Worm (Caenorhabditis elegans): Measurements from ENCODE around the gene T26A5.2.

DNA sequence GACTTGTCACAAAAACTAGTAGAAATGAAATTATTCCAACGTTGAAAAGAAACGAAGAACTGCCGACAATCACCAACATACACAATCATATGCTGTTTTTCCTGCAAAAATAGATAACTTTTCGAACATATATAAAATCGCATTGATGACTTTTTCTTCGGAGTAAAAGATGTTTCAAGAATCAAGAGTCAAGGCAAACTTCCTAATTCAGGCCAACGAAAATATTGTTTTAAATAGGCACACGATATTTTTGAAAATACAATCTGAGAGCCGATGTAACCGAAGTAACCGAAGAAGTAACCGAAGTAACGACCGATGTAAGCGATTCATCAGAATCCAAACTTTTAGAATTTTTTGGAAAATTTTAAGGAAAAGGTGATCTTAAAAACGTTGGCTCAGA, 52.8 kb downstream of the T26A5.2 start, which contains the start of gene C09E7.10:
- TF ChIP-seq unc-120 (tag; optimal IDR thresholded peaks at IDR 0.05; ENCODE audit: poor library complexity, severe bottlenecking) (no peak), unc-39 (tag; optimal IDR thresholded peaks at IDR 0.05) (no peak), cnd-1 (tag; optimal IDR thresholded peaks at IDR 0.05) (no peak), nhr-28 (tag; optimal IDR thresholded peaks at IDR 0.05) (no peak), lsy-2 (tag; optimal IDR thresholded peaks at IDR 0.05) (no peak), ces-1 (GFP tag; optimal IDR thresholded peaks at IDR 0.05) (no peak), nhr-237 (tag; optimal IDR thresholded peaks at IDR 0.05) (no peak), ham-2 (GFP tag; optimal IDR thresholded peaks at IDR 0.05) (no peak), nhr-12 (tag; optimal IDR thresholded peaks at IDR 0.05) (no peak)
